Worm (Caenorhabditis elegans) whole organism, L4 larva: ENCODE measurements around the gene Y82E9BL.12.

Source experiments
- R02D3.7 ChIP-seq: fragments of 150-350 bp; sonication (generic microtip); optimal IDR thresholded peaks from 3 replicates; lab custom pipeline; 2014; ENCODE audit warnings: missing biosample characterization, missing genetic modification characterization
- ama-1 ChIP-seq: fragments of 150-350 bp; optimal IDR thresholded peaks from 2 replicates; lab custom pipeline; 2014; ENCODE audit warnings: inconsistent platforms, mixed read lengths
- ceh-28 ChIP-seq: fragments of 150-350 bp; optimal IDR thresholded peaks from 2 replicates; lab custom pipeline; 2014; ENCODE audit warnings: missing biosample characterization, missing genetic modification reagents, missing genetic modification characterization
- egl-27 ChIP-seq: sonication (generic microtip); optimal IDR thresholded peaks from 3 replicates; lab custom pipeline; 2017; ENCODE audit warnings: missing biosample characterization, missing genetic modification reagents, missing genetic modification characterization
- fos-1 ChIP-seq: fragments of 150-350 bp; optimal IDR thresholded peaks from 2 replicates; lab custom pipeline; 2014; ENCODE audit warnings: missing biosample characterization, missing genetic modification characterization
- lin-13 ChIP-seq: fragments of 150-350 bp; optimal IDR thresholded peaks from 2 replicates; lab custom pipeline; 2014; ENCODE audit warnings: missing biosample characterization, missing genetic modification reagents, missing genetic modification characterization
- lin-38 ChIP-seq: fragments of 200-800 bp; sonication (Bioruptor generic); IDR thresholded peaks from 2 replicates; pipeline ENCODE4 v1.3.6; 2022; ENCODE audit warnings: missing genetic modification reagents, missing genetic modification characterization, missing compliant biosample characterization
- nhr-76 ChIP-seq: fragments of 150-350 bp; optimal IDR thresholded peaks from 2 replicates; lab custom pipeline; 2014; ENCODE audit warnings: missing biosample characterization, missing genetic modification characterization
- nhr-77 ChIP-seq: fragments of 150-350 bp; optimal IDR thresholded peaks from 2 replicates; lab custom pipeline; 2014; ENCODE audit warnings: missing biosample characterization, missing genetic modification characterization
- unc-62 ChIP-seq, 3 experiments: fragments of 150-350 bp in 1 of 3; sonication (generic microtip); optimal IDR thresholded peaks in 2 of 3; peaks in 1 of 3; 1 replicate in 1 of 3; 2 replicates in 2 of 3; lab custom pipeline; 2014 to 2017; ENCODE audit warnings: missing biosample characterization in 3 of 3, missing genetic modification characterization in 3 of 3, missing genetic modification reagents in 3 of 3, missing genotype in 1 of 3
- ztf-7 ChIP-seq: fragments of 150-350 bp; optimal IDR thresholded peaks from 2 replicates; lab custom pipeline; 2014; ENCODE audit warnings: missing biosample characterization, missing genetic modification characterization

- no peak for TF ChIP-seq egl-27 (tag; lab: Kevin White, UChicago)
- no peak for TF ChIP-seq ceh-28 (tag; lab: Kevin White, UChicago)
- no peak for TF ChIP-seq R02D3.7 (tag; lab: Kevin White, UChicago)
- no peak for TF ChIP-seq nhr-76 (tag; lab: Kevin White, UChicago)
- TF ChIP-seq ama-1 (lab: Kevin White, UChicago) = no peak
- no peak for TF ChIP-seq lin-13
- no peak for TF ChIP-seq fos-1 (tag; lab: Kevin White, UChicago)
- TF ChIP-seq unc-62 (GFP tag; optimal IDR thresholded peaks at IDR 0.05 in 1 of 2; lab: Kevin White, UChicago) = peak in 1 of 2 experiments; percentile 16
- no peak for TF ChIP-seq unc-62 (tag; optimal IDR thresholded peaks at IDR 0.05; lab: Kevin White, UChicago)
- no peak for TF ChIP-seq nhr-77
- no peak for TF ChIP-seq lin-38 (GFP tag; lab: Robert Waterston, UW)
- no peak for TF ChIP-seq ztf-7 (tag; lab: Kevin White, UChicago)
Measured at ce11 chrIII:1303414-1303813, 5.6 kb upstream of the Y82E9BL.12 start, which contains the start of gene fbxa-75.
